Worm (Caenorhabditis elegans) whole organism, early embryonic: ENCODE data around the gene T16G1.7.

Source experiments
- F13C5.2 ChIP-seq: sonication (generic microtip); optimal IDR thresholded peaks from 2 replicates; lab custom pipeline; 2017; ENCODE audit warnings: mild to moderate bottlenecking, missing genetic modification characterization, inconsistent platforms, missing compliant biosample characterization
- ama-1 ChIP-seq: fragments of 150-350 bp; optimal IDR thresholded peaks from 2 replicates; lab custom pipeline; 2014
- ceh-36 ChIP-seq: sonication (generic microtip); optimal IDR thresholded peaks from 2 replicates; lab custom pipeline; 2016; ENCODE audit warnings: missing genetic modification characterization, inconsistent platforms, missing compliant biosample characterization
- flt-1 ChIP-seq: fragments of 200-800 bp; sonication (Bioruptor generic); IDR thresholded peaks from 2 replicates; pipeline ENCODE4 v1.3.6; 2022; ENCODE audit warnings: missing genetic modification characterization, missing compliant biosample characterization
- hmbx-1 ChIP-seq: sonication (generic microtip); optimal IDR thresholded peaks from 2 replicates; lab custom pipeline; 2016; ENCODE audit warnings: mild to moderate bottlenecking, missing genetic modification characterization, missing compliant biosample characterization
- hmg-4 ChIP-seq: fragments of 200-800 bp; sonication (Bioruptor generic); optimal IDR thresholded peaks from 2 replicates; lab custom pipeline; 2018; ENCODE audit warnings: mild to moderate bottlenecking, missing genetic modification characterization, missing compliant biosample characterization

DNA sequence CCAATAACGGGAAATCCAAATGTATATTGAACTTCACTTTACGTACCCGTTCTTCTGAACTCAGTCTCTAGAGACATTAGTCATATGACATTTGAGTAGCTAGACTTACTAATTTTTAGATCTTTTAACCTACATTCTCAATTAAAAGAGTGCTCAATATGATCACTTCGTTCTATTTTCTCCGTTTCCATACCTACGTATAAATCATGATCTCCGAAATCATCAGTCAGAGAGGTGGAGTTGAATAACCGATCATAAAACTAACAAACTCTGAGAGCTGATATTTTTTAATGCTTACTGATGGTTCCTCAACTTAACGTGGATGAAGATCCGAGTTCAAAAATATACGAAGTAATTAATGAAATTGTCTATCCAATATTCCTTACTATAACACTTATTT, 29.2 kb upstream of the T16G1.7 start, which contains the start of gene srd-35:
- no peak for TF ChIP-seq ama-1 (lab: Kevin White, UChicago)
- no peak for TF ChIP-seq flt-1 (GFP tag; lab: Robert Waterston, UW)
- TF ChIP-seq F13C5.2 (tag; lab: Kevin White, UChicago) = no peak
- TF ChIP-seq ceh-36 = no peak
- TF ChIP-seq hmg-4 = no peak
- TF ChIP-seq hmbx-1 (tag; lab: Kevin White, UChicago) = no peak
